Fruit fly (Drosophila melanogaster): Measurements from ENCODE around the gene pkm.

Gene pkm

DNA sequence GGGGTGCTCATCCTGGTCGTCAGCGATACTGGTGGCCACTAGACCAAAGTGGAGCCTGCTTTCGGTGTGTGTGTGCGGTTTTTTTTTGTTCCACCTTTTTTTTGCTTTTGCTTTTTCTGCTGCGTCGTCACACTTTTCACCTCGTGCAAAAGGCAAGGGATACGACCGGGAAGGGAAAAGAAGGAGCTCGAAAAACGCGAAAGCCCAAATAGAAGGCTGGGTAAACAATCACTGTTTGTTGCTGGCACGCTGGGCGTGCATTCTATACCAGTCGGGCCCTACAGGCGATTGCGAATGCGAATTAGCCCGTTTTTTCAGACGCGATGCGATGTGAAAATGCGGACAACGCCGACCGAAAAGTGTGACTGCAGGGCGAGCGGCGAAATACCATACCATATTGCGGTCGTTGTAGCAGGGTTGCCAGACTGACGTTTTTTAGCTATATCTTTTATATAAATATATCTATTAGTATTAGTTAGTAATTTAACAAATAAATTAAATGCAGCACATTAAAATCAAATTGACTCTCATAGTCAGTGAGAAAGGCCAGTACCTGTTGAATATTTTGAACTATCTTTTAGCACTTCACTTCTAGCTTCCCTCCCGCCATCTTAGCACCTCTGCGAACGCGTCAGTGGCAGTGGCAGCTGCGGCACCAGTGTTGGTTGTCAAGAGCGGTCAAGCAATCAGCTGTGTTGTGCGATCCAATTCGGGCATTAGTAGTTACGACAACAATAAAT, 13.8 kb downstream of the pkm start, which contains the start of the genes Polr2A and CG11699 (continued):
- TF ChIP-seq CG16813 (GFP tag; IDR thresholded peaks at IDR 0.05; ENCODE audit: partially characterized antibody): no peak
- no peak for TF ChIP-seq stc (GFP tag; IDR thresholded peaks at IDR 0.05)
- TF ChIP-seq CG1647 (GFP tag; optimal IDR thresholded peaks at IDR 0.05): no peak
- peak; percentile 38 for TF ChIP-seq CG12104 (GFP tag; optimal IDR thresholded peaks at IDR 0.05)
- TF ChIP-seq CG12391 (tag; optimal IDR thresholded peaks at IDR 0.05): peak; percentile 66
- TF ChIP-seq CG11723 (GFP tag; optimal IDR thresholded peaks at IDR 0.05): no peak
- TF ChIP-seq gce (GFP tag; IDR thresholded peaks at IDR 0.05): no peak
- peak; percentile 35; the same call in 1 of the 3 replicates for TF ChIP-seq dysf (GFP tag; IDR thresholded peaks at IDR 0.05)
- TF ChIP-seq eve (GFP tag; optimal IDR thresholded peaks at IDR 0.05): no peak
- TF ChIP-seq Abd-B (GFP tag; optimal IDR thresholded peaks at IDR 0.05): peak; percentile 25
- no peak for TF ChIP-seq CG4707 (GFP tag; optimal IDR thresholded peaks at IDR 0.05)
- peak; percentile 33 for TF ChIP-seq CG9215 (GFP tag; IDR thresholded peaks at IDR 0.05)
- no peak for TF ChIP-seq chn (GFP tag; optimal IDR thresholded peaks at IDR 0.05)
- TF ChIP-seq Bteb2 (GFP tag; optimal IDR thresholded peaks at IDR 0.05): no peak
- TF ChIP-seq exex (tag; optimal IDR thresholded peaks at IDR 0.05): no peak
- TF ChIP-seq dpn (GFP tag; optimal IDR thresholded peaks at IDR 0.05): peak in 1 of 2 experiments; percentile 45
- peak; percentile 40 for TF ChIP-seq zen (tag; optimal IDR thresholded peaks at IDR 0.05)
- TF ChIP-seq CG9797 (GFP tag; optimal IDR thresholded peaks at IDR 0.05): peak; percentile 87
- no peak for TF ChIP-seq ara (GFP tag; IDR thresholded peaks at IDR 0.05)
- TF ChIP-seq CG8281 (tag; optimal IDR thresholded peaks at IDR 0.05): no peak
- TF ChIP-seq bsh (GFP tag; optimal IDR thresholded peaks at IDR 0.05): peak; percentile 6 to 57
- TF ChIP-seq Ets65A (GFP tag): peak; percentile 81
- no peak for TF ChIP-seq tx (GFP tag; optimal IDR thresholded peaks at IDR 0.05)
- no peak for TF ChIP-seq h (optimal IDR thresholded peaks at IDR 0.05)
- TF ChIP-seq her (GFP tag; optimal IDR thresholded peaks at IDR 0.05): no peak
- peak; percentile 42 for TF ChIP-seq CG4617 (GFP tag; optimal IDR thresholded peaks at IDR 0.05; ENCODE audit: borderline replicate concordance)
- no peak for TF ChIP-seq CG9437 (GFP tag; optimal IDR thresholded peaks at IDR 0.05)
- TF ChIP-seq jigr1 (GFP tag; IDR thresholded peaks at IDR 0.05): no peak
- TF ChIP-seq pnt (GFP tag; optimal IDR thresholded peaks at IDR 0.05): no peak
- no peak for TF ChIP-seq sim (GFP tag; IDR thresholded peaks at IDR 0.05)
- TF ChIP-seq CG34224 (GFP tag; IDR thresholded peaks at IDR 0.05; ENCODE audit: partially characterized antibody): no peak
- TF ChIP-seq CG11398 (GFP tag; optimal IDR thresholded peaks at IDR 0.05): no peak
- TF ChIP-seq sc (optimal IDR thresholded peaks at IDR 0.05): no peak
- TF ChIP-seq sc (GFP tag; optimal IDR thresholded peaks at IDR 0.05): no peak
- no peak for TF ChIP-seq cwo (GFP tag; optimal IDR thresholded peaks at IDR 0.05)
- peak; percentile 61 for TF ChIP-seq HHEX (GFP tag; optimal IDR thresholded peaks at IDR 0.05)
- TF ChIP-seq Dip3 (GFP tag; optimal IDR thresholded peaks at IDR 0.05): peak; percentile 40
- TF ChIP-seq CG11456 (GFP tag; IDR thresholded peaks at IDR 0.05): no peak
- no peak for TF ChIP-seq CG2875 (GFP tag; optimal IDR thresholded peaks at IDR 0.05)
- TF ChIP-seq CG8359 (GFP tag; optimal IDR thresholded peaks at IDR 0.05; ENCODE audit: borderline replicate concordance): peak; percentile 5
- no peak for TF ChIP-seq peb (GFP tag; IDR thresholded peaks at IDR 0.05)
- TF ChIP-seq dm (GFP tag; optimal IDR thresholded peaks at IDR 0.05): peak; percentile 18
- peak; percentile 44 for TF ChIP-seq Meics (GFP tag; optimal IDR thresholded peaks at IDR 0.05)
- TF ChIP-seq Dip2 (GFP tag; IDR thresholded peaks at IDR 0.05): no peak
- TF ChIP-seq CG15601 (tag; optimal IDR thresholded peaks at IDR 0.05): peak; percentile 39
- TF ChIP-seq CG12071 (GFP tag; optimal IDR thresholded peaks at IDR 0.05): no peak
- peak; percentile 2 for TF ChIP-seq unpg (GFP tag; optimal IDR thresholded peaks at IDR 0.05)
- no peak for TF ChIP-seq Dfd (GFP tag; optimal IDR thresholded peaks at IDR 0.05)
- no peak for TF ChIP-seq Hr39 (optimal IDR thresholded peaks at IDR 0.05)
- TF ChIP-seq Hmr (GFP tag; optimal IDR thresholded peaks at IDR 0.05): no peak
- no peak for TF ChIP-seq inv (GFP tag; IDR thresholded peaks at IDR 0.05; ENCODE audit: partially characterized antibody)
